Worm (Caenorhabditis elegans): ENCODE results near the gene Y66D12A.16.

- no peak for TF ChIP-seq ceh-28 (tag; optimal IDR thresholded peaks at IDR 0.05)
- no peak for TF ChIP-seq daf-16 (GFP tag; optimal IDR thresholded peaks at IDR 0.05)
- TF ChIP-seq daf-16 (tag; optimal IDR thresholded peaks at IDR 0.05): no peak
- TF ChIP-seq ama-1 (optimal IDR thresholded peaks at IDR 0.05): no peak
- no peak for TF ChIP-seq madf-5 (GFP tag; IDR thresholded peaks at IDR 0.05)
- no peak for TF ChIP-seq daf-12 (tag; optimal IDR thresholded peaks at IDR 0.05)
These were observed 22.7 kb upstream of the Y66D12A.16 start, which contains the start of gene nars-2 for ce11 chrIII:11500647-11501046.
